Worm (Caenorhabditis elegans): Measurements from ENCODE around the gene C46F11.6.
A peak's percentile ranks its signal among the peaks of the same experiment; 100 is the strongest.

C46F11.6 gene

DNA sequence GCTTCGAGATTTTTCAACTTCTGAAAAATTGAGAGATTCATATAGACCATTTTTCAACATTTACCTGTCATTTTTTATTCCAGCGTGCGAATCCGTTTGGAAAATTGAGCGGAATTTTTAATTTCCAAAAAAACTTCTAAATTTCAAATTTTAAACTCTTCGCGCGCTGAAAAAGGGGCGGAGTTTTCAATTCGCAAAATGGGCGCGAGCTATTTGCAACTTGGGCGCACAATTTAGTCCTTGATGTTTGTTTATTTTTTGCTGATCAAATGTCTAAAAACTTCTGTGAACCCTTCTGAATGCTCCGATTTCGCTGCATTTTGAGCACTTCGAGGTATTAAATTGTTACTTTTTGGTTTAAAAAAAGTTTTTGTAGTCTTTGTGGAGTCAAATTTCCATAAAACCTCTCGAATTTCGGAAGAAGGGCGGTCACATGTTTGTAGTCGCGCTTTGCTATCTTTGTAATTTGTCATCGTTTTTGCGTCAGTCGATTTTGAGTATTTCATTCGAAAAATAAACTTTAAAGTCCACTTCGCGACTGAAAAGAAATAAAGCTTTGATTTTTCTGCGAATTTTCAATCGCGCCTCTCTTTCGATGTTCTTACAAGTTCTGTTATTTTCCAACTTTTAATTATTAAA, 19.4 kb downstream of the C46F11.6 start, which contains the start of the genes madf-8 and gsr-1:
TSS of gene madf-8 (minus strand) at position 156 of the 639 bp plus-strand sequence.
TSS of gene gsr-1 (plus strand) at position 231 of the 639 bp plus-strand sequence.
- no peak for TF ChIP-seq sox-4 (tag; optimal IDR thresholded peaks at IDR 0.05)
- TF ChIP-seq ceh-82 (tag; optimal IDR thresholded peaks at IDR 0.05): peak; percentile 40 to 49 (median 43)
- TF ChIP-seq ztf-11 (tag; optimal IDR thresholded peaks at IDR 0.05): peak in 1 of 2 experiments; percentile 26
- TF ChIP-seq ztf-4 (tag; optimal IDR thresholded peaks at IDR 0.05): no peak
- TF ChIP-seq lin-35 (GFP tag; optimal IDR thresholded peaks at IDR 0.05): peak; percentile 77 to 84
- TF ChIP-seq lsy-2 (tag; optimal IDR thresholded peaks at IDR 0.05): peak; percentile 67 to 77
- TF ChIP-seq C16A3.4 (tag; optimal IDR thresholded peaks at IDR 0.05): peak; percentile 48
- TF ChIP-seq fkh-8 (tag; optimal IDR thresholded peaks at IDR 0.05): peak; percentile 28
- peak; percentile 62 for TF ChIP-seq nhr-19 (GFP tag; conservative IDR thresholded peaks at IDR 0.05)
- no peak for TF ChIP-seq unc-30 (tag; optimal IDR thresholded peaks at IDR 0.05)
- TF ChIP-seq isw-1 (GFP tag; IDR thresholded peaks at IDR 0.05): peak; percentile 43
- no peak for TF ChIP-seq nhr-12 (tag; optimal IDR thresholded peaks at IDR 0.05)
- TF ChIP-seq skn-1 (tag; optimal IDR thresholded peaks at IDR 0.05): peak; percentile 53
- no peak for TF ChIP-seq blmp-1 (tag; optimal IDR thresholded peaks at IDR 0.05)
- TF ChIP-seq hlh-4 (tag; optimal IDR thresholded peaks at IDR 0.05): no peak
- TF ChIP-seq nhr-28 (tag; optimal IDR thresholded peaks at IDR 0.05): no peak
- TF ChIP-seq nhr-20 (tag; optimal IDR thresholded peaks at IDR 0.05): peak; percentile 33
- TF ChIP-seq elt-3 (tag; optimal IDR thresholded peaks at IDR 0.05): no peak
- TF ChIP-seq mab-9 (GFP tag; IDR thresholded peaks at IDR 0.05): no peak
- TF ChIP-seq nhr-77 (tag; optimal IDR thresholded peaks at IDR 0.05): no peak
- no peak for TF ChIP-seq elt-2 (tag; optimal IDR thresholded peaks at IDR 0.05)
- TF ChIP-seq lin-15B (tag; optimal IDR thresholded peaks at IDR 0.05): peak; percentile 45
- no peak for TF ChIP-seq nhr-76 (tag; optimal IDR thresholded peaks at IDR 0.05)
- peak; percentile 8 for TF ChIP-seq nhr-11 (tag; optimal IDR thresholded peaks at IDR 0.05)
- peak; percentile 40 for TF ChIP-seq tbx-2 (tag; optimal IDR thresholded peaks at IDR 0.05)
- TF ChIP-seq C34B4.2 (tag; optimal IDR thresholded peaks at IDR 0.05): no peak
- no peak for TF ChIP-seq unc-62 (GFP tag; optimal IDR thresholded peaks at IDR 0.05)
- TF ChIP-seq ceh-90 (tag; optimal IDR thresholded peaks at IDR 0.05): no peak
- no peak for TF ChIP-seq zag-1 (tag; optimal IDR thresholded peaks at IDR 0.05)
- no peak for TF ChIP-seq nhr-85 (tag)
- TF ChIP-seq efl-3 (GFP tag; optimal IDR thresholded peaks at IDR 0.05): no peak
- TF ChIP-seq unc-98 (GFP tag; IDR thresholded peaks at IDR 0.05): no peak
- TF ChIP-seq lin-14 (GFP tag; optimal IDR thresholded peaks at IDR 0.05): peak; percentile 56
- TF ChIP-seq pag-3 (tag; optimal IDR thresholded peaks at IDR 0.05; ENCODE audit: borderline replicate concordance, insufficient read depth): no peak
- TF ChIP-seq C04F5.9 (tag; optimal IDR thresholded peaks at IDR 0.05): no peak
- TF ChIP-seq xbp-1 (tag; optimal IDR thresholded peaks at IDR 0.05): peak; percentile 73
- peak; percentile 63 for TF ChIP-seq irx-1 (tag; optimal IDR thresholded peaks at IDR 0.05)
- peak; percentile 17 for TF ChIP-seq unc-86 (tag; optimal IDR thresholded peaks at IDR 0.05)
- no peak for TF ChIP-seq fos-1 (tag; optimal IDR thresholded peaks at IDR 0.05)
- TF ChIP-seq lin-39 (tag; optimal IDR thresholded peaks at IDR 0.05): peak; percentile 54
- TF ChIP-seq egl-27 (tag; optimal IDR thresholded peaks at IDR 0.05): no peak
- no peak for TF ChIP-seq sptf-1 (tag; optimal IDR thresholded peaks at IDR 0.05)
- peak; percentile 40 for TF ChIP-seq pax-3 (tag; optimal IDR thresholded peaks at IDR 0.05)
- TF ChIP-seq dpl-1 (GFP tag; optimal IDR thresholded peaks at IDR 0.05): peak; percentile 83 to 90 (median 85)
- peak; percentile 68 for TF ChIP-seq nhr-47 (tag; optimal IDR thresholded peaks at IDR 0.05)
- TF ChIP-seq nhr-237 (tag; optimal IDR thresholded peaks at IDR 0.05): no peak
- TF ChIP-seq mef-2 (tag; optimal IDR thresholded peaks at IDR 0.05): no peak
- TF ChIP-seq snu-23 (GFP tag; optimal IDR thresholded peaks at IDR 0.05): peak; percentile 59
- TF ChIP-seq snpc-4 (tag; optimal IDR thresholded peaks at IDR 0.05): peak; percentile 50
- no peak for TF ChIP-seq lir-3 (tag; optimal IDR thresholded peaks at IDR 0.05; ENCODE audit: poor library complexity)
- no peak for TF ChIP-seq nhr-84 (tag; optimal IDR thresholded peaks at IDR 0.05)
- TF ChIP-seq swsn-7 (tag; optimal IDR thresholded peaks at IDR 0.05): peak; percentile 60

All from whole organism, L1 larva.